Worm (Caenorhabditis elegans) whole organism, L1 larva: ENCODE measurements around the gene adt-1.

Experiments used
- lsy-2 ChIP-seq, 2 experiments: fragments of 150-350 bp; optimal IDR thresholded peaks; 2 replicates each; lab custom pipeline; 2014; ENCODE audit warnings: missing biosample characterization in 2 of 2, missing genetic modification characterization in 2 of 2
- nhr-20 ChIP-seq: sonication (generic microtip); optimal IDR thresholded peaks from 2 replicates; lab custom pipeline; 2016; ENCODE audit warnings: mild to moderate bottlenecking, missing genetic modification characterization, missing compliant biosample characterization
- snpc-4 ChIP-seq: fragments of 150-350 bp; optimal IDR thresholded peaks from 2 replicates; lab custom pipeline; 2014; ENCODE audit warnings: missing biosample characterization, missing genetic modification characterization

ce11 chrX:12687482-12687881 lies 8.8 kb downstream of the adt-1 start:
- TF ChIP-seq snpc-4 (no peak), lsy-2 (tag; optimal IDR thresholded peaks at IDR 0.05; lab: Kevin White, UChicago) (no peak), nhr-20 (no peak)
